Fruit fly (Drosophila melanogaster): ENCODE results near the gene p38a.

p38a gene

DNA sequence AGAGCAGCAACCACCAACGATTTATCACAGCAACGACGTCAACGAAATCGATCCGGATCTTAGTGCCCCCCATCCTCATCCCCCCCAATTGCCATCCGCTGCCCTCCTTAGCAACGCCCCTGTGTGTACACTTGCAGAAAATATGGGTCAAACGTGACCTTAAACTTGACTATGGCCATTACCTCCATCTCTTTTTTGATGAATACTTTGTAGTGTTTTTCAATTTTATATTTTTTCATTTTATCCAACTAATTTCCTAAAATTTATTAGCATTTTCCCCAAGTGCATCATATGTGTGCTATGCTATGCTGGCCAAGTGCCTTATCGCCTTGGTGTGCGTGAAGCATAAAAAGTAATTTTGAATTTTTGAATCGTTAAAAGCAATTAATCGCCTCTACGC, 9.2 kb downstream of the p38a start (continued):
- no peak for TF ChIP-seq CG3065 (GFP tag; optimal IDR thresholded peaks at IDR 0.05)
- no peak for TF ChIP-seq vfl (GFP tag; optimal IDR thresholded peaks at IDR 0.05)
- peak; percentile 59; the same call in 1 of the 3 replicates for TF ChIP-seq CG11695 (GFP tag; IDR thresholded peaks at IDR 0.05)
- TF ChIP-seq dm (GFP tag; optimal IDR thresholded peaks at IDR 0.05): no peak
- TF ChIP-seq Dad (GFP tag; optimal IDR thresholded peaks at IDR 0.05): no peak
- no peak for TF ChIP-seq Stat92E (GFP tag; optimal IDR thresholded peaks at IDR 0.05)
- 0 out of 3 replicates have a peak, but pooled peaks have one; percentile 17 for TF ChIP-seq croc (GFP tag; conservative IDR thresholded peaks at IDR 0.05)
- no peak for TF ChIP-seq Chrac-16 (GFP tag; optimal IDR thresholded peaks at IDR 0.05)
- TF ChIP-seq CG11504 (tag; optimal IDR thresholded peaks at IDR 0.05): peak; percentile 57
- TF ChIP-seq CG4424 (GFP tag; optimal IDR thresholded peaks at IDR 0.05): peak; percentile 15
- no peak for TF ChIP-seq B-H2 (GFP tag; optimal IDR thresholded peaks at IDR 0.05)
- TF ChIP-seq da (GFP tag; optimal IDR thresholded peaks at IDR 0.05): no peak
- no peak for TF ChIP-seq gt (GFP tag; IDR thresholded peaks at IDR 0.05)
- no peak for TF ChIP-seq tio (GFP tag; optimal IDR thresholded peaks at IDR 0.05)
- TF ChIP-seq CG30431 (GFP tag; optimal IDR thresholded peaks at IDR 0.05): no peak
- TF ChIP-seq tna (GFP tag; IDR thresholded peaks at IDR 0.05; ENCODE audit: partially characterized antibody): no peak
- TF ChIP-seq crol (GFP tag; IDR thresholded peaks at IDR 0.05): peak; percentile 41; the same call in 1 of the 2 replicates
- no peak for TF ChIP-seq slou (GFP tag; optimal IDR thresholded peaks at IDR 0.05)
- no peak for TF ChIP-seq pan (optimal IDR thresholded peaks at IDR 0.05)
- TF ChIP-seq pan (GFP tag; optimal IDR thresholded peaks at IDR 0.05 in 1 of 2, IDR thresholded peaks at IDR 0.05 in 1 of 2): no peak
- TF ChIP-seq Sox100B (GFP tag; optimal IDR thresholded peaks at IDR 0.05): no peak
- TF ChIP-seq CG17359 (tag; optimal IDR thresholded peaks at IDR 0.05): peak; percentile 49
- TF ChIP-seq Xbp1 (GFP tag; optimal IDR thresholded peaks at IDR 0.05): peak; percentile 24
- TF ChIP-seq bowl (GFP tag; IDR thresholded peaks at IDR 0.05): no peak
- no peak for TF ChIP-seq prd (optimal IDR thresholded peaks at IDR 0.05)
- TF ChIP-seq prd (GFP tag; IDR thresholded peaks at IDR 0.05): peak; percentile 38; the same call in 1 of the 3 replicates
- peak in 1 of 3 experiments; percentile 3 for TF ChIP-seq lola (GFP tag; optimal IDR thresholded peaks at IDR 0.05)
- TF ChIP-seq CG11093 (GFP tag; IDR thresholded peaks at IDR 0.05): no peak
- TF ChIP-seq Gug (GFP tag; IDR thresholded peaks at IDR 0.05): 0 out of 4 replicates have a peak, but pooled peaks have one; percentile 13
- no peak for TF ChIP-seq Camta (GFP tag; optimal IDR thresholded peaks at IDR 0.05)
- no peak for TF ChIP-seq NFAT (GFP tag; IDR thresholded peaks at IDR 0.05)
- TF ChIP-seq lmd (GFP tag; IDR thresholded peaks at IDR 0.05): peak; percentile 33; the same call in 1 of the 2 replicates
- no peak for TF ChIP-seq Hr78 (GFP tag; optimal IDR thresholded peaks at IDR 0.05)
- no peak for TF ChIP-seq CG7786 (GFP tag; optimal IDR thresholded peaks at IDR 0.05)
- peak; percentile 33 for TF ChIP-seq CG13424 (tag; optimal IDR thresholded peaks at IDR 0.05)
- no peak for TF ChIP-seq trh (GFP tag; optimal IDR thresholded peaks at IDR 0.05)
- TF ChIP-seq ranshi (GFP tag; IDR thresholded peaks at IDR 0.05): 0 out of 2 replicates have a peak, but pooled peaks have one; percentile 21
- TF ChIP-seq Atf3 (GFP tag; optimal IDR thresholded peaks at IDR 0.05): no peak
- peak; percentile 26 for TF ChIP-seq bcd (GFP tag; optimal IDR thresholded peaks at IDR 0.05)
- peak; percentile 40 for TF ChIP-seq nmo (GFP tag; optimal IDR thresholded peaks at IDR 0.05)
- peak; percentile 15 for TF ChIP-seq grau (tag; optimal IDR thresholded peaks at IDR 0.05)
- no peak for TF ChIP-seq sob (GFP tag; IDR thresholded peaks at IDR 0.05)
- TF ChIP-seq CG7839 (tag; optimal IDR thresholded peaks at IDR 0.05): peak; percentile 43
- 0 out of 3 replicates have a peak, but pooled peaks have one; percentile 14 for TF ChIP-seq ase (GFP tag; IDR thresholded peaks at IDR 0.05)
- TF ChIP-seq dysf (GFP tag; IDR thresholded peaks at IDR 0.05): peak; percentile 40; the same call in 2 of the 3 replicates
- no peak for TF ChIP-seq C15 (GFP tag; IDR thresholded peaks at IDR 0.05)
- TF ChIP-seq HmgD (GFP tag; optimal IDR thresholded peaks at IDR 0.05): no peak
- TF ChIP-seq CG9727 (GFP tag; optimal IDR thresholded peaks at IDR 0.05): no peak
- no peak for TF ChIP-seq CG31224 (GFP tag; IDR thresholded peaks at IDR 0.05)
- no peak for TF ChIP-seq Bgb (GFP tag; IDR thresholded peaks at IDR 0.05; ENCODE audit: partially characterized antibody)
- TF ChIP-seq grn (GFP tag; optimal IDR thresholded peaks at IDR 0.05): no peak
- no peak for TF ChIP-seq CG13123 (GFP tag; optimal IDR thresholded peaks at IDR 0.05)
